Fruit fly (Drosophila melanogaster): ENCODE results near the gene Jhbp15.

Jhbp15 gene

DNA sequence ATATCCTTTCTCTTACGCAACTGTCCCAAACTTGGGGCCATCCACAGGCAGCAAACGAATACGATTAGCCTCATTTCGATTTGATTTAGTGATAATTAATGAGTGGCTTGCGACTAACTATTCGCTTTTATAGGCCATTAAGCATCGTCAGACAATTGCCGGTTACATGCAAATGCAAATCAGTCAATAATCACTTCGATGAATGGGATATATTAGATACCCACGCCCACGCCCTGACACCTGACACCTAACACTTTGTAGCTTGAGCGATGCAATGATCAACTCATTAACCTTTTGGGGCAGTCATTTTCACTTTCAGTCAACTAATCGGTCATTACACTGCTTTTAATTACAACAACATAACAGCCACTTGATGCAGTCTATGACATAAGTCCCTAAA, at the start of gene Jhbp15:
Gene Jhbp15 (minus strand): TSS at position 101 of the 400 bp plus-strand sequence.
- TF ChIP-seq CTCF (optimal IDR thresholded peaks at IDR 0.05), result no peak
- TF ChIP-seq CG8478 (optimal IDR thresholded peaks at IDR 0.05), result no peak

DNA sequence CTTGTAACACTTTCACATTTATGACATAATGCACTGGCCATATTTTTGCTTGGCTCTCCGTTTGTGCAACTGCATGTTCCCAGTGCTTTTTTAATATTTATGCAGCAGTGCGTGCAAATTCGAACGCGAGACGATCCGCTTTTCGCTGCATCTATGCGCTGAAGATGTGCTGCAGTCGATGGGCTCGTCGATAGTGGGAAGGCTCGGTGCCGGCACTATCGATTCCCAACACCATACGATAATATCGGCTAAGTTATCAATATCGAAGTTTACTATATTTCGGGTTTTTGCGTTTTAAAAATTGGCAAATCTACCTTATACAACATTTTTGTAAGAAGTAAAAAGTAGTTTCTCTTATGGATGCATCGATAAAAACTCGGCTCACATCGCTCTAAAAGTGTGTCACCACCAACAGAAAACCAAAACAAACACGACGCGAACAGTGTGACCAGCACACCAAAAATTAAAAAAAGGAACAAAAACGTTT, 46.9 kb upstream of the Jhbp15 start, which contains the start of gene RhoGAP93B:
Gene RhoGAP93B (minus strand): TSS at position 197 of the 487 bp plus-strand sequence.
- peak; percentile 4 to 10 for TF ChIP-seq CTCF (optimal IDR thresholded peaks at IDR 0.05)
- TF ChIP-seq CG8478 (optimal IDR thresholded peaks at IDR 0.05), result no peak

DNA sequence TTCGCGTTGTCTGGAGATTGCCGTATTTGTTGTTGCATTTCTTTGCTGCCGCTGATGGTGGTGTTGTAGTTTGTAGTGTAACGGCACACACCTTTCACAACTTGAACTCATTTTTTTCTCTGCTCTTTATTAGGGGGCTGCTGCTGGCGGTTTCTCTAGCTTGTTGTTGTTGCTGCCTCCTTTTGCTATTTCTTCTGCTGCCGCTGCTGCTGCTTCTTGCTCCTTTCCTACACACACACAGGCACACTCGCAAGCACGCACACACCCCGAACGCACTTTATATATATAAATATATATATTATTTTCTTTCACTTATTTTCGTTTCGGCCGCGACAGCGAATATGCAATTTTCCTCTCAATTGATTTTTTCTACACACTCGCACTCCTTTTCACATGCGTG, 46.4 kb upstream of the Jhbp15 start:
- TF ChIP-seq CTCF (optimal IDR thresholded peaks at IDR 0.05) (no peak), CG8478 (optimal IDR thresholded peaks at IDR 0.05) (no peak)

- TF ChIP-seq CG8478 (optimal IDR thresholded peaks at IDR 0.05) (no peak), CTCF (optimal IDR thresholded peaks at IDR 0.05) (no peak)
These were observed 45.9 kb upstream of the Jhbp15 start for dm6 chr3R:21096532-21097143.

- no peak for TF ChIP-seq CTCF (optimal IDR thresholded peaks at IDR 0.05)
These were observed 43.5 kb upstream of the Jhbp15 start for dm6 chr3R:21094292-21094691.

dm6 chr3R:21092829-21093228, 42.1 kb upstream of the Jhbp15 start:
- TF ChIP-seq CTCF (optimal IDR thresholded peaks at IDR 0.05), result no peak
- TF ChIP-seq CG8478 (optimal IDR thresholded peaks at IDR 0.05), result no peak

dm6 chr3R:21092036-21092435, 41.3 kb upstream of the Jhbp15 start:
- TF ChIP-seq CG8478 (optimal IDR thresholded peaks at IDR 0.05), result no peak
- no peak for TF ChIP-seq CTCF (optimal IDR thresholded peaks at IDR 0.05)

dm6 chr3R:21091500-21091899, 40.7 kb upstream of the Jhbp15 start:
- no peak for TF ChIP-seq CTCF (optimal IDR thresholded peaks at IDR 0.05)
- TF ChIP-seq CG8478 (optimal IDR thresholded peaks at IDR 0.05), result no peak

dm6 chr3R:21090230-21091021, 39.7 kb upstream of the Jhbp15 start:
- no peak for TF ChIP-seq CG8478 (optimal IDR thresholded peaks at IDR 0.05)
- TF ChIP-seq CTCF (optimal IDR thresholded peaks at IDR 0.05), result no peak

dm6 chr3R:21089416-21089815, 38.6 kb upstream of the Jhbp15 start:
- TF ChIP-seq CG8478 (optimal IDR thresholded peaks at IDR 0.05) (no peak), CTCF (optimal IDR thresholded peaks at IDR 0.05) (no peak)

DNA sequence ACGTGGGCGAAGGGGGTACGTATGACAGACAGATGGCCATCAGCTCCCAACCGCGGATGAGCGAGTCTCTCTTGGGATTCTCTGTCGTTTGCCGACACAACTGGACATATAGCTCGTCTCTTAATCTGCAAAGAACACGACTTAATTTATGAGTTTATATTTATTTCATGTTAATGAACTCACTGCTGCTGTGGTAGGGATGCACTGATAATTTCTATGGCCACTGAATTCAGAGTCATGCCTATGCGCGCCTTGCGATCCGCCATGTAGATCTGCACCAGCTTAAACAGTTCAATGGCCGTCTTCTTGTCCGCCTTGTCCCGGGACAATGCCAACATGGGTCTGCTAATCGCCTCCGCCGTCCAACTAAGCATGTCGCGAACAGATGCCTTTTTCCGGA, 34.2 kb upstream of the Jhbp15 start:
- TF ChIP-seq CG8478 (optimal IDR thresholded peaks at IDR 0.05) (no peak), CTCF (optimal IDR thresholded peaks at IDR 0.05) (no peak)

dm6 chr3R:21080876-21081586, 30.3 kb upstream of the Jhbp15 start, which contains the start of gene HHEX:
TSS of gene HHEX (minus strand) at chr3R:21080926.
- TF ChIP-seq CG8478 (optimal IDR thresholded peaks at IDR 0.05) (no peak), CTCF (optimal IDR thresholded peaks at IDR 0.05) (no peak)

DNA sequence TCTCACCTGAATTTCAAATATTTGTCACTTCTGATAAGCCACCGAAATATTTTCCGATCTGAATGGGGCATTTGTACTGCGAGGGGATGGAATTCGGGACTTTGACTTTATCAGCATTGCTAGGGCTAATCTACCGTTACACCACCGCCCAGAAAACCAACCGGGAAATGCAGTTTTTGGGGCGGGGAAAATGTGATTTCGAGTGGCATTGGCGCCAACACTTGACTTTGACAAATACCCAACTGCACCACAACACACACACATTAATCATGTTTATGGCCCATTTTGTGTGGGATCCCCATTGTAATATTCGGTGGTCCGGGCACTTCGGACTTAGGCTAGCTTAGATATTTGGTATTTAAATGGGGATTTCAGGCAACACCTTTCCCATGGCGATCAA, 28.2 kb upstream of the Jhbp15 start:
- no peak for TF ChIP-seq CG8478 (optimal IDR thresholded peaks at IDR 0.05)
- TF ChIP-seq CTCF (optimal IDR thresholded peaks at IDR 0.05), result no peak

- TF ChIP-seq CTCF (optimal IDR thresholded peaks at IDR 0.05), result no peak
- TF ChIP-seq CG8478 (optimal IDR thresholded peaks at IDR 0.05), result no peak
These were observed 27.4 kb upstream of the Jhbp15 start for dm6 chr3R:21078211-21078610.

dm6 chr3R:21077577-21077976, 26.8 kb upstream of the Jhbp15 start:
- no peak for TF ChIP-seq CG8478 (optimal IDR thresholded peaks at IDR 0.05)
- TF ChIP-seq CTCF (optimal IDR thresholded peaks at IDR 0.05), result no peak
